Worm (Caenorhabditis elegans): Measurements from ENCODE around the gene K10G6.9.

ce11 chrII:3990706-3991105 lies 18.6 kb downstream of the K10G6.9 start:
- TF ChIP-seq F26F4.8 (GFP tag; conservative IDR thresholded peaks at IDR 0.05) (no peak), snpc-4 (tag; optimal IDR thresholded peaks at IDR 0.05) (no peak), daf-16 (GFP tag; optimal IDR thresholded peaks at IDR 0.05) (no peak), daf-16 (tag; optimal IDR thresholded peaks at IDR 0.05) (peak; percentile 92), pqm-1 (tag; optimal IDR thresholded peaks at IDR 0.05) (peak; percentile 42), nhr-6 (tag; optimal IDR thresholded peaks at IDR 0.05) (no peak), mdt-29 (GFP tag; IDR thresholded peaks at IDR 0.05) (no peak), unc-39 (tag; optimal IDR thresholded peaks at IDR 0.05) (no peak), ces-1 (GFP tag; optimal IDR thresholded peaks at IDR 0.05) (no peak), ceh-28 (tag; optimal IDR thresholded peaks at IDR 0.05) (no peak), nhr-77 (tag; optimal IDR thresholded peaks at IDR 0.05) (no peak), zag-1 (tag; optimal IDR thresholded peaks at IDR 0.05) (no peak), nhr-10 (tag; optimal IDR thresholded peaks at IDR 0.05) (no peak), ztf-11 (tag; optimal IDR thresholded peaks at IDR 0.05) (no peak)
